Fruit fly (Drosophila melanogaster): ENCODE data around the gene mth.

Gene mth

dm6 chr3L:346656-347640 is at the start of gene mth (continued):
- TF ChIP-seq Dad (GFP tag; optimal IDR thresholded peaks at IDR 0.05) (peak; percentile 48), MBD-R2 (GFP tag; IDR thresholded peaks at IDR 0.05) (peak; percentile 43), MTF-1 (GFP tag; optimal IDR thresholded peaks at IDR 0.05; ENCODE audit: borderline replicate concordance) (no peak), wdn (GFP tag; IDR thresholded peaks at IDR 0.05) (no peak), ind (GFP tag; optimal IDR thresholded peaks at IDR 0.05) (peak; percentile 35), en (GFP tag; optimal IDR thresholded peaks at IDR 0.05) (no peak), hkb (optimal IDR thresholded peaks at IDR 0.05) (no peak), hkb (GFP tag; IDR thresholded peaks at IDR 0.05) (no peak), luna (GFP tag; optimal IDR thresholded peaks at IDR 0.05) (peak; percentile 33), CG6254 (GFP tag; optimal IDR thresholded peaks at IDR 0.05) (no peak), CG7928 (GFP tag; optimal IDR thresholded peaks at IDR 0.05) (peak; percentile 36), CG31224 (GFP tag; IDR thresholded peaks at IDR 0.05) (no peak), CG4707 (GFP tag; optimal IDR thresholded peaks at IDR 0.05) (no peak), tx (GFP tag; optimal IDR thresholded peaks at IDR 0.05) (peak; percentile 19), klu (GFP tag; IDR thresholded peaks at IDR 0.05) (no peak), kah (GFP tag; optimal IDR thresholded peaks at IDR 0.05) (no peak), sna (GFP tag; IDR thresholded peaks at IDR 0.05; ENCODE audit: partially characterized antibody) (peak; percentile 100), D19B (GFP tag; optimal IDR thresholded peaks at IDR 0.05) (peak; percentile 19), crc (GFP tag; optimal IDR thresholded peaks at IDR 0.05) (no peak), Neu2 (GFP tag; optimal IDR thresholded peaks at IDR 0.05; ENCODE audit: borderline replicate concordance) (peak; percentile 87), ERR (GFP tag; optimal IDR thresholded peaks at IDR 0.05) (peak; percentile 26), Rx (GFP tag; IDR thresholded peaks at IDR 0.05) (no peak), Tbp (GFP tag; optimal IDR thresholded peaks at IDR 0.05) (peak; percentile 40), stwl (tag; optimal IDR thresholded peaks at IDR 0.05) (peak; percentile 81), insv (GFP tag; optimal IDR thresholded peaks at IDR 0.05) (peak in 1 of 2 experiments; percentile 79), croc (GFP tag; conservative IDR thresholded peaks at IDR 0.05) (peak; percentile 39; the same call in 1 of the 3 replicates), pzg (GFP tag; optimal IDR thresholded peaks at IDR 0.05) (peak; percentile 83), Adf1 (GFP tag; IDR thresholded peaks at IDR 0.05) (peak; percentile 42; the same call in 1 of the 2 replicates), twi (tag; optimal IDR thresholded peaks at IDR 0.05) (peak; percentile 33), trem (tag; optimal IDR thresholded peaks at IDR 0.05) (peak; percentile 77), CG13296 (GFP tag; optimal IDR thresholded peaks at IDR 0.05) (no peak), gsb-n (tag; optimal IDR thresholded peaks at IDR 0.05) (no peak), sim (GFP tag; IDR thresholded peaks at IDR 0.05) (0 out of 2 replicates have a peak, but pooled peaks have one; percentile 29), disco-r (GFP tag; optimal IDR thresholded peaks at IDR 0.05) (no peak), CG17361 (GFP tag; IDR thresholded peaks at IDR 0.05) (peak; percentile 62; the same call in 2 of the 3 replicates), Stat92E (GFP tag; optimal IDR thresholded peaks at IDR 0.05) (peak in 1 of 3 experiments; percentile 22), CG2712 (tag; optimal IDR thresholded peaks at IDR 0.05) (peak; percentile 61), Mad (GFP tag; optimal IDR thresholded peaks at IDR 0.05) (peak; percentile 43), H15 (GFP tag; IDR thresholded peaks at IDR 0.05) (peak; percentile 49; the same call in 1 of the 3 replicates), pb (GFP tag; optimal IDR thresholded peaks at IDR 0.05) (peak; percentile 15), repo (GFP tag; optimal IDR thresholded peaks at IDR 0.05) (no peak), toy (GFP tag; IDR thresholded peaks at IDR 0.05) (no peak), CG7357 (GFP tag; IDR thresholded peaks at IDR 0.05) (peak; percentile 94), gfzf (GFP tag; optimal IDR thresholded peaks at IDR 0.05) (peak; percentile 41), Ets65A (GFP tag) (peak; percentile 97), CG7786 (GFP tag; optimal IDR thresholded peaks at IDR 0.05) (peak; percentile 34), Max (GFP tag; optimal IDR thresholded peaks at IDR 0.05) (peak; percentile 31), hth (optimal IDR thresholded peaks at IDR 0.05) (no peak), Awh (GFP tag; IDR thresholded peaks at IDR 0.05) (no peak), CG16779 (GFP tag; IDR thresholded peaks at IDR 0.05) (no peak)
